Worm (Caenorhabditis elegans) whole organism, L2 larva: ENCODE results near the gene lips-17.

Source experiments
- aly-2 ChIP-seq: fragments of 150-350 bp; optimal IDR thresholded peaks from 2 replicates; lab custom pipeline; 2014; ENCODE audit warnings: missing biosample characterization, missing genetic modification characterization
- ceh-82 ChIP-seq: fragments of 150-350 bp; optimal IDR thresholded peaks from 2 replicates; lab custom pipeline; 2014; ENCODE audit warnings: missing biosample characterization, missing genetic modification characterization
- elt-1 ChIP-seq: fragments of 150-350 bp; optimal IDR thresholded peaks from 2 replicates; lab custom pipeline; 2014; ENCODE audit warnings: missing biosample characterization, missing genetic modification characterization
- lin-13 ChIP-seq: fragments of 150-350 bp; optimal IDR thresholded peaks from 2 replicates; lab custom pipeline; 2014; ENCODE audit warnings: missing biosample characterization, missing genetic modification reagents, missing genetic modification characterization
- mdl-1 ChIP-seq, 2 experiments: fragments of 150-350 bp in 1 of 2; sonication (generic microtip) in 1 of 2; optimal IDR thresholded peaks; 2 replicates each; lab custom pipeline; 2017; ENCODE audit warnings: missing biosample characterization in 2 of 2, missing genetic modification characterization in 2 of 2
- nhr-12 ChIP-seq: fragments of 150-350 bp; optimal IDR thresholded peaks from 2 replicates; lab custom pipeline; 2014; ENCODE audit warnings: missing biosample characterization, missing genetic modification characterization
- peb-1 ChIP-seq: fragments of 150-350 bp; optimal IDR thresholded peaks from 2 replicates; lab custom pipeline; 2014; ENCODE audit warnings: missing biosample characterization, missing genetic modification characterization
- unc-62 ChIP-seq: fragments of 150-350 bp; optimal IDR thresholded peaks from 2 replicates; lab custom pipeline; 2014; ENCODE audit warnings: missing biosample characterization, missing genetic modification reagents, missing genetic modification characterization
- zag-1 ChIP-seq: fragments of 150-350 bp; optimal IDR thresholded peaks from 2 replicates; lab custom pipeline; 2014; ENCODE audit warnings: missing biosample characterization, missing genetic modification characterization
- ztf-11 ChIP-seq: sonication (generic microtip); optimal IDR thresholded peaks from 2 replicates; lab custom pipeline; 2017; ENCODE audit warnings: missing biosample characterization, missing genetic modification characterization
- ztf-4 ChIP-seq: fragments of 150-350 bp; optimal IDR thresholded peaks from 2 replicates; lab custom pipeline; 2014; ENCODE audit warnings: missing biosample characterization, missing genetic modification characterization

ce11 chrII:7594812-7595211 lies 13.2 kb upstream of the lips-17 start, which contains the start of gene syd-1:
- no peak for TF ChIP-seq peb-1
- TF ChIP-seq aly-2 (tag; lab: Kevin White, UChicago) = no peak
- TF ChIP-seq ztf-4 (tag; lab: Kevin White, UChicago) = no peak
- no peak for TF ChIP-seq unc-62 (GFP tag; lab: Kevin White, UChicago)
- TF ChIP-seq elt-1 = no peak
- TF ChIP-seq ceh-82 = no peak
- no peak for TF ChIP-seq zag-1
- no peak for TF ChIP-seq mdl-1 (tag; optimal IDR thresholded peaks at IDR 0.05; lab: Kevin White, UChicago)
- TF ChIP-seq nhr-12 (tag; lab: Kevin White, UChicago) = no peak
- TF ChIP-seq lin-13 (GFP tag; lab: Kevin White, UChicago) = no peak
- TF ChIP-seq ztf-11 (tag; lab: Kevin White, UChicago) = no peak
